Fruit fly (Drosophila melanogaster) whole organism, embryonic: ENCODE data around the gene CG16727.
A peak's percentile ranks its signal among the peaks of the same experiment; 100 is the strongest.

Source experiments
- CG12236 ChIP-seq: fragments of 200-800 bp; sonication (Bioruptor generic); optimal IDR thresholded peaks from 2 replicates; lab custom pipeline; 2016; ENCODE audit warnings: missing biosample characterization, missing genetic modification characterization
- CG13296 ChIP-seq: fragments of 200-800 bp; sonication (Bioruptor generic); optimal IDR thresholded peaks from 3 replicates; lab custom pipeline; 2018; ENCODE audit warnings: missing biosample characterization, mild to moderate bottlenecking, missing genetic modification characterization
- CG15601 ChIP-seq: fragments of 200-800 bp; sonication (Bioruptor generic); optimal IDR thresholded peaks from 3 replicates; lab custom pipeline; 2019; ENCODE audit warnings: missing biosample characterization, mild to moderate bottlenecking, missing genetic modification characterization, moderate library complexity
- CG1647 ChIP-seq: fragments of 200-800 bp; sonication (Bioruptor generic); optimal IDR thresholded peaks from 3 replicates; lab custom pipeline; 2016; ENCODE audit warnings: missing biosample characterization, missing genetic modification characterization
- CG17359 ChIP-seq: fragments of 200-800 bp; sonication (Bioruptor generic); optimal IDR thresholded peaks from 3 replicates; lab custom pipeline; 2018; ENCODE audit warnings: missing biosample characterization, mild to moderate bottlenecking, missing genetic modification characterization, moderate library complexity
- CG17568 ChIP-seq: fragments of 200-800 bp; sonication (Bioruptor generic); optimal IDR thresholded peaks from 2 replicates; lab custom pipeline; 2018; ENCODE audit warnings: missing biosample characterization, mild to moderate bottlenecking, missing genetic modification characterization, moderate library complexity
- CG30020 ChIP-seq: fragments of 200-800 bp; optimal IDR thresholded peaks from 2 replicates; lab custom pipeline; 2019; ENCODE audit warnings: missing biosample characterization, mild to moderate bottlenecking, missing genetic modification characterization, moderate library complexity
- CG31224 ChIP-seq: fragments of 200-800 bp; sonication (Bioruptor generic); IDR thresholded peaks from 2 replicates; pipeline ENCODE4 v1.3.6; 2022; ENCODE audit warnings: missing biosample characterization, missing genetic modification characterization
- CG32532 ChIP-seq: fragments of 200-800 bp; sonication (Bioruptor generic); IDR thresholded peaks from 2 replicates; pipeline ENCODE4 v1.3.6; 2022; ENCODE audit warnings: missing biosample characterization, missing genetic modification characterization
- CG32767 ChIP-seq: fragments of 200-800 bp; sonication (Bioruptor generic); IDR thresholded peaks from 2 replicates; pipeline ENCODE4 v1.3.6; 2022; ENCODE audit warnings: missing biosample characterization, missing genetic modification characterization
- CG34422 ChIP-seq: fragments of 200-800 bp; sonication (Bioruptor generic); IDR thresholded peaks from 3 replicates; pipeline ENCODE4 v1.3.6; 2022; ENCODE audit warnings: missing biosample characterization, missing genetic modification characterization
- CG4282 ChIP-seq: fragments of 200-800 bp; sonication (Bioruptor generic); optimal IDR thresholded peaks from 2 replicates; lab custom pipeline; 2016; ENCODE audit warnings: missing biosample characterization, missing genetic modification characterization
- CG5180 ChIP-seq: fragments of 200-800 bp; sonication (Bioruptor generic); optimal IDR thresholded peaks from 3 replicates; lab custom pipeline; 2017; ENCODE audit warnings: missing biosample characterization, missing genetic modification characterization, mild to moderate bottlenecking, moderate library complexity, missing genetic modification reagents
- CG6254 ChIP-seq: fragments of 200-800 bp; sonication (Bioruptor generic); optimal IDR thresholded peaks from 3 replicates; lab custom pipeline; 2017; ENCODE audit warnings: mild to moderate bottlenecking, missing biosample characterization, missing genetic modification reagents, missing genetic modification characterization
- CG6689 ChIP-seq: fragments of 200-800 bp; sonication (Bioruptor generic); IDR thresholded peaks from 2 replicates; pipeline ENCODE4 v1.3.6; 2022; ENCODE audit warnings: missing biosample characterization, missing genetic modification characterization
- CG6765 ChIP-seq: fragments of 200-800 bp; sonication (Bioruptor generic); optimal IDR thresholded peaks from 3 replicates; lab custom pipeline; 2017; ENCODE audit warnings: missing biosample characterization, mild to moderate bottlenecking, missing genetic modification characterization
- CG8924 ChIP-seq: fragments of 200-800 bp; optimal IDR thresholded peaks from 3 replicates; lab custom pipeline; 2019; ENCODE audit warnings: missing biosample characterization, mild to moderate bottlenecking, missing genetic modification characterization, moderate library complexity
- CG9609 ChIP-seq: fragments of 200-800 bp; sonication (Bioruptor generic); optimal IDR thresholded peaks from 3 replicates; lab custom pipeline; 2016; ENCODE audit warnings: missing biosample characterization, missing genetic modification characterization
- CG9817 ChIP-seq: fragments of 200-800 bp; sonication (Bioruptor generic); optimal IDR thresholded peaks from 2 replicates; lab custom pipeline; 2018; ENCODE audit warnings: missing biosample characterization, mild to moderate bottlenecking, missing genetic modification characterization, moderate library complexity
- CHES-1-like ChIP-seq: fragments of 200-800 bp; sonication (Bioruptor generic); optimal IDR thresholded peaks from 2 replicates; lab custom pipeline; 2016; ENCODE audit warnings: missing biosample characterization, missing genetic modification characterization
- CTCF ChIP-seq: fragments of 200-800 bp; sonication (Bioruptor generic); optimal IDR thresholded peaks from 2 replicates; lab custom pipeline; 2017; ENCODE audit warnings: missing biosample characterization, mild to moderate bottlenecking, missing genetic modification characterization, moderate library complexity
- CkIIα-i1 ChIP-seq: fragments of 200-800 bp; sonication (Bioruptor generic); IDR thresholded peaks from 2 replicates; pipeline ENCODE4 v1.3.6; 2022; ENCODE audit warnings: missing biosample characterization, missing genetic modification characterization
- Doc2 ChIP-seq: fragments of 200-800 bp; sonication (Bioruptor generic); IDR thresholded peaks from 2 replicates; pipeline ENCODE4 v1.3.6; 2022; ENCODE audit warnings: missing biosample characterization, missing genetic modification characterization
- Doc3 ChIP-seq: fragments of 200-800 bp; sonication (Bioruptor generic); IDR thresholded peaks from 3 replicates; pipeline ENCODE4 v1.3.6; 2022; ENCODE audit warnings: missing biosample characterization, missing genetic modification characterization; ENCODE audit not compliant: partially characterized antibody
- Dp ChIP-seq: fragments of 200-800 bp; sonication (Bioruptor generic); optimal IDR thresholded peaks from 2 replicates; lab custom pipeline; 2018; ENCODE audit warnings: missing biosample characterization, mild to moderate bottlenecking, missing genetic modification characterization, moderate library complexity
- E2f2 ChIP-seq: fragments of 200-800 bp; sonication (Bioruptor generic); IDR thresholded peaks from 2 replicates; pipeline ENCODE4 v1.3.6; 2022; ENCODE audit warnings: missing biosample characterization, missing genetic modification characterization
- Fer2 ChIP-seq: fragments of 200-800 bp; sonication (Bioruptor generic); optimal IDR thresholded peaks from 2 replicates; lab custom pipeline; 2018; ENCODE audit warnings: missing biosample characterization, mild to moderate bottlenecking, missing genetic modification characterization, moderate library complexity
- NFAT ChIP-seq: fragments of 200-800 bp; sonication (Bioruptor generic); IDR thresholded peaks from 2 replicates; pipeline ENCODE4 v1.3.6; 2022; ENCODE audit warnings: missing biosample characterization, missing genetic modification characterization
- NK7.1 ChIP-seq: fragments of 200-800 bp; sonication (Bioruptor generic); optimal IDR thresholded peaks from 3 replicates; lab custom pipeline; 2016; ENCODE audit warnings: missing biosample characterization, missing genetic modification characterization
- Oli ChIP-seq: fragments of 200-800 bp; sonication (Bioruptor generic); optimal IDR thresholded peaks from 2 replicates; lab custom pipeline; 2018; ENCODE audit warnings: missing biosample characterization, mild to moderate bottlenecking, missing genetic modification characterization, moderate library complexity
- Pdp1 ChIP-seq, 2 experiments: fragments of 200-800 bp; sonication (Bioruptor generic); optimal IDR thresholded peaks; 3 replicates each; lab custom pipeline; 2016; ENCODE audit warnings: missing biosample characterization in 2 of 2, missing genetic modification characterization in 2 of 2, mild to moderate bottlenecking in 1 of 2, moderate library complexity in 1 of 2
- Ptx1 ChIP-seq: fragments of 200-800 bp; sonication (Bioruptor generic); IDR thresholded peaks from 2 replicates; pipeline ENCODE4 v1.3.6; 2022; ENCODE audit warnings: missing biosample characterization, missing genetic modification characterization
- amos ChIP-seq: fragments of 200-800 bp; sonication (Bioruptor generic); IDR thresholded peaks from 2 replicates; pipeline ENCODE4 v1.3.6; 2022; ENCODE audit warnings: missing biosample characterization, missing genetic modification characterization; ENCODE audit not compliant: partially characterized antibody
- dmrt11E ChIP-seq: fragments of 200-800 bp; sonication (Bioruptor generic); optimal IDR thresholded peaks from 3 replicates; lab custom pipeline; 2018; ENCODE audit warnings: missing biosample characterization, mild to moderate bottlenecking, missing genetic modification characterization, moderate library complexity
- ewg ChIP-seq: fragments of 200-800 bp; sonication (Bioruptor generic); optimal IDR thresholded peaks from 3 replicates; lab custom pipeline; 2017; ENCODE audit warnings: mild to moderate bottlenecking, missing biosample characterization, missing genetic modification reagents, missing genetic modification characterization
- exex ChIP-seq: fragments of 200-800 bp; sonication (Bioruptor generic); optimal IDR thresholded peaks from 4 replicates; lab custom pipeline; 2018; ENCODE audit warnings: missing biosample characterization, mild to moderate bottlenecking, missing genetic modification characterization, moderate library complexity
- fd3F ChIP-seq: fragments of 200-800 bp; sonication (Bioruptor generic); optimal IDR thresholded peaks from 2 replicates; lab custom pipeline; 2018; ENCODE audit warnings: missing biosample characterization, mild to moderate bottlenecking, missing genetic modification characterization, moderate library complexity
- gro ChIP-seq: fragments of 200-800 bp; sonication (Bioruptor generic); optimal IDR thresholded peaks from 2 replicates; lab custom pipeline; 2016; ENCODE audit warnings: missing biosample characterization, missing genetic modification characterization
- gsb ChIP-seq: fragments of 200-800 bp; sonication (Bioruptor generic); IDR thresholded peaks from 2 replicates; pipeline ENCODE4 v1.3.6; 2022; ENCODE audit warnings: missing biosample characterization, missing genetic modification characterization
- jing ChIP-seq: fragments of 200-800 bp; sonication (Bioruptor generic); optimal IDR thresholded peaks from 2 replicates; lab custom pipeline; 2018; ENCODE audit warnings: missing biosample characterization, mild to moderate bottlenecking, missing genetic modification characterization
- jumu ChIP-seq: fragments of 200-800 bp; sonication (Bioruptor generic); optimal IDR thresholded peaks from 3 replicates; lab custom pipeline; 2016; ENCODE audit warnings: missing biosample characterization, missing genetic modification characterization
- kay ChIP-seq: fragments of 200-800 bp; sonication (Bioruptor generic); optimal IDR thresholded peaks from 2 replicates; lab custom pipeline; 2016; ENCODE audit warnings: missing biosample characterization, missing genetic modification characterization
- lmd ChIP-seq: fragments of 200-800 bp; sonication (Bioruptor generic); IDR thresholded peaks from 2 replicates; pipeline ENCODE4 v1.3.6; 2022; ENCODE audit warnings: missing biosample characterization, missing genetic modification characterization
- nmo ChIP-seq: fragments of 200-800 bp; sonication (Bioruptor generic); optimal IDR thresholded peaks from 2 replicates; lab custom pipeline; 2018; ENCODE audit warnings: missing biosample characterization, mild to moderate bottlenecking, missing genetic modification characterization, moderate library complexity
- oc ChIP-seq: fragments of 200-800 bp; sonication (Bioruptor generic); optimal IDR thresholded peaks from 2 replicates; lab custom pipeline; 2018; ENCODE audit warnings: missing biosample characterization, mild to moderate bottlenecking, missing genetic modification characterization, moderate library complexity
- pita ChIP-seq: fragments of 200-800 bp; sonication (Bioruptor generic); optimal IDR thresholded peaks from 2 replicates; lab custom pipeline; 2017; ENCODE audit warnings: missing biosample characterization, mild to moderate bottlenecking, missing genetic modification characterization
- schlank ChIP-seq: fragments of 200-800 bp; sonication (Bioruptor generic); optimal IDR thresholded peaks from 2 replicates; lab custom pipeline; 2018; ENCODE audit warnings: missing biosample characterization, mild to moderate bottlenecking, missing genetic modification characterization
- sug ChIP-seq: fragments of 200-800 bp; optimal IDR thresholded peaks from 2 replicates; lab custom pipeline; 2019; ENCODE audit warnings: missing biosample characterization, mild to moderate bottlenecking, missing genetic modification characterization, moderate library complexity
- tap ChIP-seq: fragments of 200-800 bp; optimal IDR thresholded peaks from 3 replicates; lab custom pipeline; 2019; ENCODE audit warnings: missing biosample characterization, mild to moderate bottlenecking, missing genetic modification characterization, moderate library complexity
- tio ChIP-seq: fragments of 200-800 bp; sonication (Bioruptor generic); optimal IDR thresholded peaks from 2 replicates; lab custom pipeline; 2017; ENCODE audit warnings: missing biosample characterization, missing genetic modification characterization, inconsistent platforms
- usp ChIP-seq: fragments of >200 bp; optimal IDR thresholded peaks from 2 replicates; lab custom pipeline; 2017; ENCODE audit warnings: missing biosample characterization, missing genetic modification characterization
- zen ChIP-seq: fragments of 200-800 bp; sonication (Bioruptor generic); optimal IDR thresholded peaks from 3 replicates; lab custom pipeline; 2018; ENCODE audit warnings: missing biosample characterization, mild to moderate bottlenecking, missing genetic modification characterization, moderate library complexity

The CG16727 gene

dm6 chr3R:19620953-19621352 lies 7.8 kb downstream of the CG16727 start (continued):
- TF ChIP-seq nmo (no peak), dmrt11E (tag; lab: Kevin White, UChicago) (no peak), CG6254 (GFP tag; lab: Kevin White, UChicago) (no peak), CG6689 (GFP tag; lab: Robert Waterston, UW) (no peak), CG6765 (GFP tag; lab: Kevin White, UChicago) (no peak), sug (tag; lab: Kevin White, UChicago) (peak; percentile 31), Dp (GFP tag; lab: Kevin White, UChicago) (no peak), CG17359 (tag; lab: Kevin White, UChicago) (no peak), gro (GFP tag; lab: Kevin White, UChicago) (peak; percentile 44), CG32532 (GFP tag; lab: Robert Waterston, UW) (peak; percentile 46; the same call in 1 of the 2 replicates), CG17568 (no peak), CG30020 (tag; lab: Kevin White, UChicago) (no peak), NFAT (GFP tag; lab: Robert Waterston, UW) (0 out of 2 replicates have a peak, but pooled peaks have one; percentile 13), tap (tag; lab: Kevin White, UChicago) (no peak), CG8924 (tag; lab: Kevin White, UChicago) (no peak), oc (tag; lab: Kevin White, UChicago) (peak; percentile 39), CG13296 (GFP tag; lab: Kevin White, UChicago) (peak; percentile 28), CG1647 (GFP tag; lab: Kevin White, UChicago) (no peak), kay (GFP tag; lab: Kevin White, UChicago) (no peak), usp (GFP tag; lab: Kevin White, UChicago) (no peak), tio (no peak), jing (GFP tag; lab: Kevin White, UChicago) (no peak), CkIIα-i1 (GFP tag; lab: Robert Waterston, UW) (no peak), jumu (GFP tag; lab: Kevin White, UChicago) (no peak), zen (tag; lab: Kevin White, UChicago) (no peak), pita (no peak), CHES-1-like (no peak), CTCF (GFP tag; lab: Kevin White, UChicago) (peak; percentile 10), Ptx1 (no peak), amos (GFP tag; lab: Robert Waterston, UW) (no peak; the same call in 1 of the 2 replicates), lmd (GFP tag; lab: Robert Waterston, UW) (no peak), E2f2 (no peak; the same call in 1 of the 2 replicates), CG9609 (GFP tag; lab: Kevin White, UChicago) (no peak), CG5180 (GFP tag; lab: Kevin White, UChicago) (peak; percentile 6), CG15601 (tag; lab: Kevin White, UChicago) (no peak), CG12236 (no peak), CG4282 (GFP tag; lab: Kevin White, UChicago) (no peak), Oli (tag; lab: Kevin White, UChicago) (no peak), Doc2 (no peak), Doc3 (GFP tag; lab: Robert Waterston, UW) (no peak), CG34422 (peak; percentile 74; the same call in 1 of the 3 replicates), CG9817 (tag; lab: Kevin White, UChicago) (no peak), ewg (no peak), exex (tag; lab: Kevin White, UChicago) (peak; percentile 9), gsb (no peak), Fer2 (no peak), fd3F (GFP tag; lab: Kevin White, UChicago) (no peak), schlank (tag; lab: Kevin White, UChicago) (peak; percentile 5), Pdp1 (GFP tag; optimal IDR thresholded peaks at IDR 0.05; lab: Kevin White, UChicago) (peak in 1 of 2 experiments; percentile 13), CG31224 (GFP tag; lab: Robert Waterston, UW) (no peak), CG32767 (GFP tag; lab: Robert Waterston, UW) (no peak), NK7.1 (GFP tag; lab: Kevin White, UChicago) (no peak)
